Worm (Caenorhabditis elegans) whole organism, mixed stage, embryonic: ENCODE measurements around the gene C44E12.1.

Experiments used
- M03D4.4 ChIP-seq: sonication (generic microtip); optimal IDR thresholded peaks from 2 replicates; lab custom pipeline; 2017; ENCODE audit warnings: mild to moderate bottlenecking, missing genetic modification characterization, missing compliant biosample characterization
- bed-3 ChIP-seq: fragments of 200-800 bp; sonication (Bioruptor generic); optimal IDR thresholded peaks from 3 replicates; lab custom pipeline; 2018; ENCODE audit warnings: mild to moderate bottlenecking, missing genetic modification characterization, moderate library complexity, missing compliant biosample characterization
- blmp-1 ChIP-seq: fragments of 150-350 bp; optimal IDR thresholded peaks from 2 replicates; lab custom pipeline; 2014; ENCODE audit warnings: missing biosample characterization, missing genetic modification characterization
- ceh-39 ChIP-seq: fragments of 150-350 bp; optimal IDR thresholded peaks from 2 replicates; lab custom pipeline; 2014; ENCODE audit warnings: missing biosample characterization, missing genetic modification characterization
- ceh-43 ChIP-seq: fragments of 200-800 bp; sonication (Bioruptor generic); optimal IDR thresholded peaks from 2 replicates; lab custom pipeline; 2018; ENCODE audit warnings: mild to moderate bottlenecking, missing genetic modification characterization, moderate library complexity, missing compliant biosample characterization
- ceh-83 ChIP-seq: fragments of 200-800 bp; sonication (Bioruptor generic); optimal IDR thresholded peaks from 2 replicates; lab custom pipeline; 2018; ENCODE audit warnings: mild to moderate bottlenecking, missing genetic modification characterization, missing compliant biosample characterization
- cnd-1 ChIP-seq: fragments of 200-800 bp; sonication (Bioruptor generic); optimal IDR thresholded peaks from 2 replicates; lab custom pipeline; 2018; ENCODE audit warnings: mild to moderate bottlenecking, missing genetic modification characterization, missing compliant biosample characterization
- drap-1 ChIP-seq: fragments of 200-800 bp; sonication (Bioruptor generic); optimal IDR thresholded peaks from 3 replicates; lab custom pipeline; 2018; ENCODE audit warnings: mild to moderate bottlenecking, missing genetic modification characterization, missing compliant biosample characterization
- elt-1 ChIP-seq: sonication (generic microtip); optimal IDR thresholded peaks from 2 replicates; lab custom pipeline; 2017; ENCODE audit warnings: missing genetic modification characterization, mild to moderate bottlenecking, missing compliant biosample characterization, antibody characterized with exemption, moderate library complexity, borderline replicate concordance; ENCODE audit not compliant: insufficient read depth
- elt-3 ChIP-seq: fragments of 150-350 bp; optimal IDR thresholded peaks from 2 replicates; lab custom pipeline; 2014; ENCODE audit warnings: missing biosample characterization, missing genetic modification characterization
- flh-1 ChIP-seq: fragments of 200-800 bp; sonication (Bioruptor generic); optimal IDR thresholded peaks from 2 replicates; lab custom pipeline; 2018; ENCODE audit warnings: mild to moderate bottlenecking, missing genetic modification characterization, moderate library complexity, missing compliant biosample characterization
- ham-2 ChIP-seq: fragments of 200-800 bp; sonication (Bioruptor generic); optimal IDR thresholded peaks from 2 replicates; lab custom pipeline; 2018; ENCODE audit warnings: mild to moderate bottlenecking, missing genetic modification characterization, missing compliant biosample characterization
- hlh-1 ChIP-seq: fragments of 150-350 bp; optimal IDR thresholded peaks from 2 replicates; lab custom pipeline; 2014; ENCODE audit warnings: missing biosample characterization, missing genetic modification reagents, missing genetic modification characterization
- lin-13 ChIP-seq: fragments of 150-350 bp; optimal IDR thresholded peaks from 2 replicates; lab custom pipeline; 2014; ENCODE audit warnings: missing biosample characterization, missing genetic modification characterization
- lin-32 ChIP-seq: fragments of 200-800 bp; sonication (Bioruptor generic); optimal IDR thresholded peaks from 2 replicates; lab custom pipeline; 2018; ENCODE audit warnings: mild to moderate bottlenecking, missing genetic modification characterization, missing compliant biosample characterization
- lsy-2 ChIP-seq: fragments of 150-350 bp; optimal IDR thresholded peaks from 2 replicates; lab custom pipeline; 2014; ENCODE audit warnings: missing biosample characterization, missing genetic modification characterization
- mab-5 ChIP-seq: fragments of 150-350 bp; optimal IDR thresholded peaks from 2 replicates; lab custom pipeline; 2014; ENCODE audit warnings: missing biosample characterization, missing genetic modification characterization
- mep-1 ChIP-seq: fragments of 150-350 bp; optimal IDR thresholded peaks from 2 replicates; lab custom pipeline; 2017; ENCODE audit warnings: missing biosample characterization, missing genetic modification reagents, missing genetic modification characterization, inconsistent platforms
- mls-2 ChIP-seq: sonication (generic microtip); optimal IDR thresholded peaks from 2 replicates; lab custom pipeline; 2016; ENCODE audit warnings: mild to moderate bottlenecking, missing genetic modification characterization, moderate library complexity, missing compliant biosample characterization
- nhr-12 ChIP-seq: fragments of 150-350 bp; optimal IDR thresholded peaks from 2 replicates; lab custom pipeline; 2014; ENCODE audit warnings: missing biosample characterization, missing genetic modification characterization
- nhr-2 ChIP-seq: fragments of 150-350 bp; optimal IDR thresholded peaks from 2 replicates; lab custom pipeline; 2014; ENCODE audit warnings: missing biosample characterization, missing genetic modification characterization
- nhr-237 ChIP-seq: fragments of 150-350 bp; optimal IDR thresholded peaks from 2 replicates; lab custom pipeline; 2014; ENCODE audit warnings: missing biosample characterization, missing genetic modification characterization
- nhr-28 ChIP-seq: fragments of 150-350 bp; optimal IDR thresholded peaks from 2 replicates; lab custom pipeline; 2014; ENCODE audit warnings: missing biosample characterization, missing genetic modification characterization
- nhr-76 ChIP-seq: sonication (generic microtip); optimal IDR thresholded peaks from 2 replicates; lab custom pipeline; 2017; ENCODE audit warnings: missing biosample characterization, missing genetic modification characterization
- sem-2 ChIP-seq: fragments of 200-800 bp; sonication (Bioruptor generic); optimal IDR thresholded peaks from 2 replicates; lab custom pipeline; 2018; ENCODE audit warnings: mild to moderate bottlenecking, missing genetic modification characterization, missing compliant biosample characterization
- snpc-4 ChIP-seq: fragments of 150-350 bp; optimal IDR thresholded peaks from 2 replicates; lab custom pipeline; 2014; ENCODE audit warnings: missing biosample characterization, missing genetic modification characterization
- sptf-1 ChIP-seq: sonication (generic microtip); optimal IDR thresholded peaks from 2 replicates; lab custom pipeline; 2017; ENCODE audit warnings: mild to moderate bottlenecking, missing genetic modification characterization, moderate library complexity, missing compliant biosample characterization
- tbx-8 ChIP-seq: fragments of 200-800 bp; sonication (Bioruptor generic); optimal IDR thresholded peaks from 2 replicates; lab custom pipeline; 2018; ENCODE audit warnings: mild to moderate bottlenecking, missing genetic modification characterization, moderate library complexity, missing compliant biosample characterization
- unc-120 ChIP-seq: sonication (generic microtip); optimal IDR thresholded peaks from 2 replicates; lab custom pipeline; 2017; ENCODE audit warnings: missing genetic modification characterization, missing compliant biosample characterization; ENCODE audit not compliant: poor library complexity, severe bottlenecking
- unc-39 ChIP-seq: fragments of 150-350 bp; optimal IDR thresholded peaks from 2 replicates; lab custom pipeline; 2014; ENCODE audit warnings: missing biosample characterization, missing genetic modification characterization
- unc-62 ChIP-seq: fragments of 150-350 bp; optimal IDR thresholded peaks from 2 replicates; lab custom pipeline; 2014; ENCODE audit warnings: missing biosample characterization, missing genetic modification reagents, missing genetic modification characterization
- zip-8 ChIP-seq: fragments of 150-350 bp; optimal IDR thresholded peaks from 2 replicates; lab custom pipeline; 2014; ENCODE audit warnings: missing biosample characterization, missing genetic modification characterization
- ztf-11 ChIP-seq: fragments of 150-350 bp; optimal IDR thresholded peaks from 2 replicates; lab custom pipeline; 2014; ENCODE audit warnings: missing biosample characterization, missing genetic modification characterization

Gene C44E12.1

DNA sequence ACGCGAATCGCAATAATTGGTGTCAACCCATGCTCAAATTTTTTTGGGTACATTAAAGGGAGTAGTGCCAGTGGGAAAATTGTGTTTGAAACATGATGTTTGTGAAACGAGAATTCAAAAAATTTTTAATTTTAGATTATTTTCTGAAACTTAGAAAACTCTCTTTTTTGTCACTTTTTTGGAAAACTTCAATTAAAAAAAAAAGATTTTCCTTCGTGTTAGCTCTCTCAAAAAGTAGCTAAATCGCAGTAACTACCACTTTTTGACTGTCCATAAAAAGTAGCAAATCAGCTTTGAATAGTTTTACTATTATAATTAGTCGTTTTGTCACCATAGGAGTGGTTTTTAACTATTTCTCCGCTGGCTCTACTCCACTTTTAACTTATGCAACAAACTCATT is 43.7 kb downstream of the C44E12.1 start:
- TF ChIP-seq ceh-39 (tag; lab: Kevin White, UChicago) (no peak), nhr-2 (tag; lab: Kevin White, UChicago) (no peak), tbx-8 (no peak), M03D4.4 (tag; lab: Kevin White, UChicago) (no peak)

DNA sequence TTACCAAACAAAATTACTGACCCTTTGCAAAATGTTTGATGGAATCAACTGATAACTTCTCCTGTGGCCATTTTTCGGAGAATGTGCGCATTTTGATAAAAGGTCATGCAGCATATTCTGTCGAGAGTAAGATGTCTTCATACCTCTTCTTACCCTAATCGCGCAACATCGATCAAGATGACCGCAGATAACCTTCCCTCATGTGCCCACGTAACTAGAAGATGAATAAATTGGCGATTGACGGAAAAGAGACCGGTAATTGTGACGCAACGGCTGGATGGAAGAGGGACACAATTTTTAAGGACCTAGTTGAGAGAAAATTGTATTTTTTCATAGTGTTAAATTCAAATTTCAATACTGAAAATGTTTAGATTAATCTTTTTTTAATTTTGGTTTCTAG is 44.1 kb downstream of the C44E12.1 start:
- TF ChIP-seq nhr-28 (tag; lab: Kevin White, UChicago) = no peak
- no peak for TF ChIP-seq nhr-237
- TF ChIP-seq drap-1 = no peak
- TF ChIP-seq ztf-11 (tag; lab: Kevin White, UChicago) = no peak
- no peak for TF ChIP-seq nhr-76 (tag; lab: Kevin White, UChicago)
- TF ChIP-seq elt-3 (tag; lab: Kevin White, UChicago) = no peak
- no peak for TF ChIP-seq snpc-4 (tag; lab: Kevin White, UChicago)
- TF ChIP-seq ceh-39 (tag; lab: Kevin White, UChicago) = no peak
- peak; percentile 92 for TF ChIP-seq elt-1 (tag; lab: Kevin White, UChicago)
- no peak for TF ChIP-seq lsy-2 (tag; lab: Kevin White, UChicago)
- no peak for TF ChIP-seq tbx-8
- no peak for TF ChIP-seq lin-13 (tag; lab: Kevin White, UChicago)
- TF ChIP-seq unc-120 (tag; lab: Kevin White, UChicago) = no peak
- TF ChIP-seq sem-2 (GFP tag; lab: Kevin White, UChicago) = no peak
- no peak for TF ChIP-seq ham-2 (GFP tag; lab: Kevin White, UChicago)
- TF ChIP-seq unc-62 = peak; percentile 72
- no peak for TF ChIP-seq nhr-12 (tag; lab: Kevin White, UChicago)
- TF ChIP-seq unc-39 (tag; lab: Kevin White, UChicago) = no peak
- no peak for TF ChIP-seq ceh-43
- no peak for TF ChIP-seq cnd-1 (tag; lab: Kevin White, UChicago)
- TF ChIP-seq zip-8 = peak; percentile 57
- TF ChIP-seq lin-32 = no peak
- no peak for TF ChIP-seq M03D4.4 (tag; lab: Kevin White, UChicago)
- no peak for TF ChIP-seq hlh-1 (tag; lab: Kevin White, UChicago)
- TF ChIP-seq mls-2 (tag; lab: Kevin White, UChicago) = no peak
- TF ChIP-seq blmp-1 = no peak
- TF ChIP-seq mab-5 (tag; lab: Kevin White, UChicago) = no peak
- no peak for TF ChIP-seq mep-1 (tag; lab: Kevin White, UChicago)
- TF ChIP-seq bed-3 = no peak
- TF ChIP-seq flh-1 = no peak
- no peak for TF ChIP-seq ceh-83 (GFP tag; lab: Kevin White, UChicago)
- TF ChIP-seq sptf-1 = no peak
- TF ChIP-seq nhr-2 (tag; lab: Kevin White, UChicago) = peak; percentile 94

DNA sequence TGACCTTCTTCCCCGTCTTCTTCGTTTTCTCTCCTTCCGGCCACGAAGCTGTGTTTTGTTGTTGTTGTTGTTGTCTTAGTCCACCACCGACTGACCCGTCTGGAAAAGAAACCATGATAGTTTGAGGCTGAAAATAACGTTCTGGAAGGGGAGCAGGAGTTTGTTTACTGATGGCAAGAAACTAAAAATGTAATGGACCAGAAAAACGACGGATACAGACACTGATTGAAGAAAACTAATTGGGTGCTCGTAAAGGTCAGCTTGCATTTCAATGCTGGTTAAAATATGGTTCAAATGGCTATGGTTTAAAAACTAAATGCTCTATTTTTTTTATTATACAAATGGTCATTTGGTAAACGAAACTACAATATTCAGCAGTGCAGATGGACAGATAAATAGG is 48.6 kb downstream of the C44E12.1 start, which contains the start of gene F26A10.2:
F26A10.2 (minus strand) TSS at position 101 of the 400 bp plus-strand sequence.
- no peak for TF ChIP-seq lin-13 (tag; lab: Kevin White, UChicago)
- TF ChIP-seq nhr-237 = no peak
- no peak for TF ChIP-seq nhr-28 (tag; lab: Kevin White, UChicago)
- TF ChIP-seq ceh-39 (tag; lab: Kevin White, UChicago) = no peak
- no peak for TF ChIP-seq M03D4.4 (tag; lab: Kevin White, UChicago)
- TF ChIP-seq elt-3 (tag; lab: Kevin White, UChicago) = no peak
- no peak for TF ChIP-seq nhr-76 (tag; lab: Kevin White, UChicago)
- TF ChIP-seq lin-32 = no peak
